Worm (Caenorhabditis elegans) whole organism, young adult: ENCODE measurements around the gene pha-1.
A peak's percentile ranks its signal among the peaks of the same experiment; 100 is the strongest.

ENCODE experiments used
- B0035.1 ChIP-seq: sonication (generic microtip); optimal IDR thresholded peaks from 2 replicates; lab custom pipeline; 2016; ENCODE audit warnings: missing genetic modification characterization, mild to moderate bottlenecking, missing compliant biosample characterization, missing genotype, missing genetic modification reagents
- C06A6.2 ChIP-seq: fragments of 200-800 bp; sonication (Bioruptor generic); conservative IDR thresholded peaks from 2 replicates; pipeline ENCODE4 v1.3.6; 2022; ENCODE audit warnings: missing genetic modification characterization, missing compliant biosample characterization
- C17E4.6 ChIP-seq: fragments of 200-800 bp; sonication (Bioruptor generic); IDR thresholded peaks from 2 replicates; pipeline ENCODE4 v1.3.6; 2022; ENCODE audit warnings: missing genetic modification reagents, missing genetic modification characterization, missing compliant biosample characterization
- D2030.7 ChIP-seq: fragments of 200-800 bp; sonication (Bioruptor generic); IDR thresholded peaks from 2 replicates; pipeline ENCODE4 v1.3.6; 2022; ENCODE audit warnings: missing genetic modification reagents, missing genetic modification characterization, missing compliant biosample characterization
- F22D6.2 ChIP-seq: sonication (generic microtip); optimal IDR thresholded peaks from 2 replicates; lab custom pipeline; 2016; ENCODE audit warnings: mild to moderate bottlenecking, missing genetic modification characterization, missing compliant biosample characterization
- F33H1.4 ChIP-seq: fragments of 200-800 bp; sonication (Bioruptor generic); IDR thresholded peaks from 2 replicates; pipeline ENCODE4 v1.3.6; 2022; ENCODE audit warnings: missing genetic modification reagents, missing genetic modification characterization, missing compliant biosample characterization
- F37B4.10 ChIP-seq: fragments of 200-800 bp; sonication (Bioruptor generic); IDR thresholded peaks from 2 replicates; pipeline ENCODE4 v1.3.6; 2022; ENCODE audit warnings: missing genetic modification characterization, missing compliant biosample characterization
- F39B2.1 ChIP-seq: fragments of 200-800 bp; sonication (Bioruptor generic); IDR thresholded peaks from 2 replicates; pipeline ENCODE4 v1.3.6; 2022; ENCODE audit warnings: missing genetic modification reagents, missing genetic modification characterization, missing compliant biosample characterization
- F52B5.7 ChIP-seq: sonication (generic microtip); optimal IDR thresholded peaks from 2 replicates; lab custom pipeline; 2016; ENCODE audit warnings: mild to moderate bottlenecking, missing genetic modification characterization, missing compliant biosample characterization
- K12H6.12 ChIP-seq: fragments of 200-800 bp; sonication (Bioruptor generic); optimal IDR thresholded peaks from 2 replicates; lab custom pipeline; 2018; ENCODE audit warnings: mild to moderate bottlenecking, missing genetic modification characterization, missing compliant biosample characterization
- Y53G8AR.9 ChIP-seq: fragments of 200-800 bp; sonication (Bioruptor generic); conservative IDR thresholded peaks from 2 replicates; pipeline ENCODE4 v1.3.6; 2022; ENCODE audit warnings: missing genetic modification reagents, missing genetic modification characterization, missing compliant biosample characterization
- Y56A3A.18 ChIP-seq: fragments of 200-800 bp; sonication (Bioruptor generic); IDR thresholded peaks from 2 replicates; pipeline ENCODE4 v1.3.6; 2022; ENCODE audit warnings: missing genetic modification reagents, missing genetic modification characterization, missing compliant biosample characterization
- Y95B8A.8 ChIP-seq: fragments of 200-800 bp; sonication (Bioruptor generic); IDR thresholded peaks from 2 replicates; pipeline ENCODE4 v1.3.6; 2022; ENCODE audit warnings: missing genetic modification reagents, missing genetic modification characterization, missing compliant biosample characterization
- aptf-2 ChIP-seq: fragments of 200-800 bp; sonication (Bioruptor generic); conservative IDR thresholded peaks from 2 replicates; pipeline ENCODE4 v1.3.6; 2022; ENCODE audit warnings: missing genetic modification reagents, missing genetic modification characterization, missing compliant biosample characterization
- attf-6 ChIP-seq: fragments of 200-800 bp; sonication (Bioruptor generic); IDR thresholded peaks from 2 replicates; pipeline ENCODE4 v1.3.6; 2022; ENCODE audit warnings: missing genetic modification reagents, missing genetic modification characterization, missing compliant biosample characterization
- ceh-100 ChIP-seq: fragments of 200-800 bp; sonication (Bioruptor generic); IDR thresholded peaks from 2 replicates; pipeline ENCODE4 v1.3.6; 2022; ENCODE audit warnings: missing genetic modification reagents, missing genetic modification characterization, missing compliant biosample characterization
- efl-1 ChIP-seq: fragments of 150-350 bp; optimal IDR thresholded peaks from 2 replicates; lab custom pipeline; 2014; ENCODE audit warnings: missing biosample characterization, missing genetic modification reagents, missing genetic modification characterization
- egl-18 ChIP-seq: fragments of 200-800 bp; sonication (Bioruptor generic); IDR thresholded peaks from 2 replicates; pipeline ENCODE4 v1.3.6; 2022; ENCODE audit warnings: missing genetic modification reagents, missing genetic modification characterization, missing compliant biosample characterization
- egl-44 ChIP-seq: fragments of 200-800 bp; sonication (Bioruptor generic); IDR thresholded peaks from 2 replicates; pipeline ENCODE4 v1.3.6; 2022; ENCODE audit warnings: missing genetic modification reagents, missing genetic modification characterization, missing compliant biosample characterization
- fkh-3 ChIP-seq: sonication (generic microtip); optimal IDR thresholded peaks from 2 replicates; lab custom pipeline; 2016; ENCODE audit warnings: mild to moderate bottlenecking, missing genetic modification characterization, missing compliant biosample characterization
- hmg-1.2 ChIP-seq: fragments of 200-800 bp; sonication (Bioruptor generic); IDR thresholded peaks from 2 replicates; pipeline ENCODE4 v1.3.6; 2022; ENCODE audit warnings: missing genetic modification reagents, missing genetic modification characterization, missing compliant biosample characterization
- hmg-20 ChIP-seq: fragments of 200-800 bp; sonication (Bioruptor generic); IDR thresholded peaks from 2 replicates; pipeline ENCODE4 v1.3.6; 2022; ENCODE audit warnings: missing genetic modification reagents, missing genetic modification characterization, missing compliant biosample characterization
- hsf-1 ChIP-seq: fragments of 200-800 bp; sonication (Bioruptor generic); IDR thresholded peaks from 2 replicates; pipeline ENCODE4 v1.3.6; 2022; ENCODE audit warnings: missing genetic modification reagents, missing genetic modification characterization, missing compliant biosample characterization
- madf-6 ChIP-seq: fragments of 200-800 bp; sonication (Bioruptor generic); IDR thresholded peaks from 2 replicates; pipeline ENCODE4 v1.3.6; 2022; ENCODE audit warnings: missing genetic modification reagents, missing genetic modification characterization, missing compliant biosample characterization
- madf-8 ChIP-seq: fragments of 200-800 bp; sonication (Bioruptor generic); conservative IDR thresholded peaks from 2 replicates; pipeline ENCODE4 v1.3.6; 2022; ENCODE audit warnings: missing genetic modification reagents, missing genetic modification characterization, missing compliant biosample characterization
- mcd-1 ChIP-seq: fragments of 200-800 bp; sonication (Bioruptor generic); IDR thresholded peaks from 2 replicates; pipeline ENCODE4 v1.3.6; 2022; ENCODE audit warnings: missing genetic modification reagents, missing genetic modification characterization, missing compliant biosample characterization
- mxl-1 ChIP-seq: sonication (generic microtip); optimal IDR thresholded peaks from 2 replicates; lab custom pipeline; 2016; ENCODE audit warnings: missing genetic modification characterization, missing compliant biosample characterization
- nhr-120 ChIP-seq: fragments of 200-800 bp; sonication (Bioruptor generic); IDR thresholded peaks from 2 replicates; pipeline ENCODE4 v1.3.6; 2022; ENCODE audit warnings: missing genetic modification characterization, missing compliant biosample characterization
- pbrm-1 ChIP-seq: fragments of 200-800 bp; sonication (Bioruptor generic); IDR thresholded peaks from 2 replicates; pipeline ENCODE4 v1.3.6; 2022; ENCODE audit warnings: missing genetic modification reagents, missing genetic modification characterization, missing compliant biosample characterization
- rpc-1 ChIP-seq, 2 experiments: fragments of 150-350 bp in 1 of 2; sonication (generic microtip) in 1 of 2; optimal IDR thresholded peaks; 2 replicates each; lab custom pipeline; 2014 to 2018; ENCODE audit warnings: missing biosample characterization in 1 of 2, missing genetic modification characterization in 1 of 2, missing genetic modification reagents in 1 of 2, missing genotype in 1 of 2
- snpc-1.1 ChIP-seq: sonication (generic microtip); optimal IDR thresholded peaks from 2 replicates; lab custom pipeline; 2017; ENCODE audit warnings: missing genetic modification characterization, mild to moderate bottlenecking, missing compliant biosample characterization, antibody characterized with exemption, moderate library complexity, missing genotype, missing genetic modification reagents; ENCODE audit not compliant: insufficient read depth
- snpc-4 ChIP-seq, 5 experiments: fragments of 150-350 bp in 1 of 5; sonication (generic microtip) in 4 of 5; optimal IDR thresholded peaks; 2 replicates each; lab custom pipeline; 2014 to 2018; ENCODE audit warnings: missing genetic modification characterization in 5 of 5, missing biosample characterization in 3 of 5, antibody characterized with exemption in 2 of 5, mild to moderate bottlenecking in 2 of 5, missing compliant biosample characterization in 2 of 5, missing genotype in 2 of 5, moderate library complexity in 2 of 5, missing genetic modification reagents in 1 of 5
- ztf-28 ChIP-seq: fragments of 200-800 bp; sonication (Bioruptor generic); IDR thresholded peaks from 2 replicates; pipeline ENCODE4 v1.3.6; 2022; ENCODE audit warnings: missing genetic modification reagents, missing genetic modification characterization, missing compliant biosample characterization
- ztf-3 ChIP-seq: fragments of 200-800 bp; sonication (Bioruptor generic); optimal IDR thresholded peaks from 2 replicates; lab custom pipeline; 2018; ENCODE audit warnings: mild to moderate bottlenecking, missing genetic modification characterization, missing compliant biosample characterization

The pha-1 gene

DNA sequence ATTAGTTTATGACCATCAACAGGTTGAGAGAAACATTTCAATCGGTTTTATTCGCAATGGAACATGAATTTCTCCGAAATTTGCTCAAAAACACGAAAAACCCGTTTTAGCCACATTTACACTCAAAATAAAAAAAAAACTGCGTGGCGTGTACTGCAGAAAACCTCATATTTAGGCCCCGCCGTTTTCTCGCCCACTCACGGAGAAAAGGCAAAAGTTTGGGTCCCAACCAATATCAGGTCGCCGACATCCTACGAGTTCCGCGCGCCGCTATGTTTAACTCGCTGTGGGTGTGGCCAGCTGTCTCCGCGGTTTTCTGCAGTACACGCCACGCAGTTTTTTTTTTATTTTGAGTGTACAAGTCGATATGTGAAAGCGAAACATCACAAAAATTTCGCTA lies 7.7 kb upstream of the pha-1 start:
- 0 out of 2 replicates have a peak, but pooled peaks have one; percentile 10 for TF ChIP-seq pbrm-1
- TF ChIP-seq D2030.7 (GFP tag; lab: Robert Waterston, UW): 0 out of 2 replicates have a peak, but pooled peaks have one; percentile 37
- peak; percentile 84 for TF ChIP-seq snpc-1.1 (tag; lab: Kevin White, UChicago)
- peak; percentile 46 for TF ChIP-seq madf-6 (GFP tag; lab: Robert Waterston, UW)
- no peak for TF ChIP-seq F33H1.4 (GFP tag; lab: Robert Waterston, UW)
- TF ChIP-seq hsf-1: 0 out of 2 replicates have a peak, but pooled peaks have one; percentile 13
- TF ChIP-seq nhr-120: 0 out of 2 replicates have a peak, but pooled peaks have one; percentile 61
- TF ChIP-seq attf-6 (GFP tag; lab: Robert Waterston, UW): peak; percentile 70; the same call in 1 of the 2 replicates
- peak; percentile 32; the same call in 1 of the 2 replicates for TF ChIP-seq egl-44 (GFP tag; lab: Robert Waterston, UW)
- 0 out of 2 replicates have a peak, but pooled peaks have one; percentile 11 for TF ChIP-seq mcd-1 (GFP tag; lab: Robert Waterston, UW)
- TF ChIP-seq snpc-4 (GFP tag; optimal IDR thresholded peaks at IDR 0.05; lab: Kevin White, UChicago): peak; percentile 83
- peak in 3 of 4 experiments; percentile 78 to 93 (median 91) for TF ChIP-seq snpc-4 (tag; optimal IDR thresholded peaks at IDR 0.05; lab: Kevin White, UChicago)
- TF ChIP-seq rpc-1 (optimal IDR thresholded peaks at IDR 0.05; lab: Kevin White, UChicago): no peak
- TF ChIP-seq rpc-1 (tag; optimal IDR thresholded peaks at IDR 0.05; lab: Kevin White, UChicago): no peak
- TF ChIP-seq ztf-28 (GFP tag; lab: Robert Waterston, UW): no peak
- peak; percentile 73 for TF ChIP-seq hmg-1.2
- TF ChIP-seq Y56A3A.18 (GFP tag; lab: Robert Waterston, UW): no peak

DNA sequence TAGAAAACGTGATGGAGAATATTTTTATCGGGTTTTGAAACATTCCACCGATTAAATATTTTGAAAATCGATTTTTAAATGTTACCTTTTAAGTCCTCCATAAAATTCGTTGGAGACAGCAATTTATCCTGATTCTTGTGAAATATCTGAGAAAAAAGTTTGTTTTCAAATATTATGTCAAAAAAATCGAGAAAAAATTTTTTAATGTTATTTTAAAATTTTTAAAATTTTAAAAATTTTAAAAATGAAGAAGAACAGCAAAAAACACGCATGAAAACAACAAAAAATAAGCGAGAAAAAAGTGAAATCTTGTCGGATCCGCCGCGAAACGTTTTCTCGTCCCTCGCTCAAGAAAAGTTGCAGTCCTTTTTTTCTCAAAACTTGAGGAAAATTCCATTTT lies 4.0 kb upstream of the pha-1 start, which contains the start of gene Y48A6C.8:
Gene Y48A6C.8 (minus strand): TSS at position 101 of the 400 bp plus-strand sequence.
- TF ChIP-seq F52B5.7 (tag; lab: Kevin White, UChicago) (no peak), egl-18 (GFP tag; lab: Robert Waterston, UW) (no peak), B0035.1 (tag; lab: Kevin White, UChicago) (no peak), madf-8 (GFP tag; lab: Robert Waterston, UW) (no peak), ceh-100 (GFP tag; lab: Robert Waterston, UW) (no peak), ztf-3 (GFP tag; lab: Kevin White, UChicago) (no peak), hmg-20 (no peak), C06A6.2 (GFP tag; lab: Robert Waterston, UW) (no peak), F22D6.2 (tag; lab: Kevin White, UChicago) (no peak), efl-1 (no peak), hsf-1 (no peak), nhr-120 (no peak), fkh-3 (tag; lab: Kevin White, UChicago) (no peak)
- TF ChIP-seq, all 124 proteins: peak for 0

DNA sequence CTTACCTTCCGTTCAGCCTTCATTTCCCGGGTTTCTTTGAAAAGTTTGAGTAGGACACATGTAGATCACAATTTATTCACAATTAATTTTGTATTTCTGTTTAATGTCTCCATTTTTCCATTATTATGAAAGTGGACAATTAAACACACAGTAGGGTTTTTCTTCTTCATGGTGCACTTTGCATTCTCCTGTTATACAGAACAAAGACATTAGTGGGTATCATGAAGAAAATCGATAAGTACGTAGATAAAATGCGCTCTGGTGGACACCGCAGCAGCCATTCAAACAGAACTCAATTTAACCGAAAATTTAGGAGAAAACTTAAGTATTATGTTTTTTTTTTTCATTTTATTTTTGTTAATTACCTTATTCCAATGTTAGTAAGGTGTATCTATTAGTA lies 2.2 kb upstream of the pha-1 start:
- TF ChIP-seq Y53G8AR.9: no peak
- no peak for TF ChIP-seq Y95B8A.8
- TF ChIP-seq C17E4.6 (GFP tag; lab: Robert Waterston, UW): no peak
- no peak for TF ChIP-seq K12H6.12 (tag; lab: Kevin White, UChicago)
- TF ChIP-seq F37B4.10: no peak
- TF ChIP-seq aptf-2 (GFP tag; lab: Robert Waterston, UW): no peak
- no peak for TF ChIP-seq C06A6.2 (GFP tag; lab: Robert Waterston, UW)
- no peak for TF ChIP-seq mxl-1 (tag; lab: Kevin White, UChicago)
- no peak for TF ChIP-seq F39B2.1 (GFP tag; lab: Robert Waterston, UW)
